Fruit fly (Drosophila melanogaster): ENCODE measurements around the gene mus304.
A peak's percentile ranks its signal among the peaks of the same experiment; 100 is the strongest.

Gene mus304

dm6 chr3L:18106021-18106944, 3.3 kb upstream of the mus304 start, which contains the start of the genes CG13698 and mRpS26 (continued):
- TF ChIP-seq Aef1 (GFP tag; IDR thresholded peaks at IDR 0.05), result peak; percentile 61; the same call in 2 of the 3 replicates
- TF ChIP-seq phol (tag; optimal IDR thresholded peaks at IDR 0.05), result peak; percentile 77
- TF ChIP-seq amos (GFP tag; IDR thresholded peaks at IDR 0.05; ENCODE audit: partially characterized antibody), result no peak; the same call in 1 of the 2 replicates
- peak; percentile 57 for TF ChIP-seq BEAF-32 (GFP tag; optimal IDR thresholded peaks at IDR 0.05)
- no peak for TF ChIP-seq CG4360 (GFP tag; IDR thresholded peaks at IDR 0.05)
- TF ChIP-seq her (GFP tag; optimal IDR thresholded peaks at IDR 0.05), result peak; percentile 99
- no peak for TF ChIP-seq Antp (GFP tag; optimal IDR thresholded peaks at IDR 0.05)
- TF ChIP-seq CG7839 (tag; optimal IDR thresholded peaks at IDR 0.05), result peak; percentile 72
- TF ChIP-seq bbx (GFP tag; IDR thresholded peaks at IDR 0.05; ENCODE audit: partially characterized antibody), result peak; percentile 67
- TF ChIP-seq CG18619 (GFP tag; optimal IDR thresholded peaks at IDR 0.05), result peak; percentile 62
- peak; percentile 91 for TF ChIP-seq sens (GFP tag)
- peak; percentile 42 for TF ChIP-seq ftz-f1 (GFP tag; optimal IDR thresholded peaks at IDR 0.05)
- peak; percentile 41 for TF ChIP-seq Usf (GFP tag; optimal IDR thresholded peaks at IDR 0.05)
- TF ChIP-seq CG5953 (GFP tag; IDR thresholded peaks at IDR 0.05), result peak; percentile 26; the same call in 1 of the 2 replicates
- peak; percentile 71 for TF ChIP-seq ind (GFP tag; optimal IDR thresholded peaks at IDR 0.05)
- peak; percentile 63; the same call in 1 of the 3 replicates for TF ChIP-seq CG34422 (GFP tag; IDR thresholded peaks at IDR 0.05)
- no peak for TF ChIP-seq emc (GFP tag; optimal IDR thresholded peaks at IDR 0.05)
- peak; percentile 73 for TF ChIP-seq Dek (tag; optimal IDR thresholded peaks at IDR 0.05)
- no peak for TF ChIP-seq Optix (GFP tag; IDR thresholded peaks at IDR 0.05)
- peak; percentile 14 for TF ChIP-seq CG18476 (GFP tag; optimal IDR thresholded peaks at IDR 0.05)

dm6 chr3L:18112669-18113068, 3.1 kb downstream of the mus304 start, which contains the start of the genes CG32195 and CG7341:
Gene CG32195 (plus strand): TSS chr3L:18112959.
Gene CG7341 (plus strand): TSS chr3L:18112959.
- TF ChIP-seq unc-4 (GFP tag; IDR thresholded peaks at IDR 0.05; ENCODE audit: partially characterized antibody) (peak; percentile 72), hb (GFP tag; IDR thresholded peaks at IDR 0.05; ENCODE audit: partially characterized antibody) (peak; percentile 53; the same call in 1 of the 3 replicates), Nf-YC (tag; optimal IDR thresholded peaks at IDR 0.05) (no peak), sens-2 (GFP tag; IDR thresholded peaks at IDR 0.05) (no peak), chn (GFP tag; optimal IDR thresholded peaks at IDR 0.05) (no peak), lmd (GFP tag; IDR thresholded peaks at IDR 0.05) (no peak), ab (GFP tag; optimal IDR thresholded peaks at IDR 0.05) (no peak), CG17802 (tag; optimal IDR thresholded peaks at IDR 0.05) (no peak), CG6854 (GFP tag; optimal IDR thresholded peaks at IDR 0.05) (no peak), HmgD (GFP tag; optimal IDR thresholded peaks at IDR 0.05) (no peak), inv (GFP tag; IDR thresholded peaks at IDR 0.05; ENCODE audit: partially characterized antibody) (0 out of 2 replicates have a peak, but pooled peaks have one; percentile 32), rib (GFP tag; IDR thresholded peaks at IDR 0.05) (no peak), NK7.1 (GFP tag; optimal IDR thresholded peaks at IDR 0.05) (no peak), ranshi (GFP tag; IDR thresholded peaks at IDR 0.05) (no peak), YL-1 (GFP tag; optimal IDR thresholded peaks at IDR 0.05) (no peak), pfk (GFP tag; optimal IDR thresholded peaks at IDR 0.05) (no peak), CG33557 (GFP tag; optimal IDR thresholded peaks at IDR 0.05) (no peak), CG4617 (GFP tag; optimal IDR thresholded peaks at IDR 0.05; ENCODE audit: borderline replicate concordance) (peak; percentile 5), CG2202 (tag; optimal IDR thresholded peaks at IDR 0.05) (no peak), Tbp (GFP tag; optimal IDR thresholded peaks at IDR 0.05) (no peak), CG6683 (GFP tag; optimal IDR thresholded peaks at IDR 0.05) (no peak), CG3995 (GFP tag; optimal IDR thresholded peaks at IDR 0.05) (no peak), CG15269 (tag; optimal IDR thresholded peaks at IDR 0.05) (no peak), Doc3 (GFP tag; IDR thresholded peaks at IDR 0.05; ENCODE audit: partially characterized antibody) (peak; percentile 72), seq (GFP tag; IDR thresholded peaks at IDR 0.05) (no peak), CG2199 (GFP tag; IDR thresholded peaks at IDR 0.05) (no peak), trh (GFP tag; optimal IDR thresholded peaks at IDR 0.05) (no peak), Rfx (GFP tag; IDR thresholded peaks at IDR 0.05) (no peak), CG13775 (GFP tag; optimal IDR thresholded peaks at IDR 0.05) (no peak)
